Worm (Caenorhabditis elegans): ENCODE results near the gene F35D11.3.
A peak's percentile ranks its signal among the peaks of the same experiment; 100 is the strongest.

The F35D11.3 gene

DNA sequence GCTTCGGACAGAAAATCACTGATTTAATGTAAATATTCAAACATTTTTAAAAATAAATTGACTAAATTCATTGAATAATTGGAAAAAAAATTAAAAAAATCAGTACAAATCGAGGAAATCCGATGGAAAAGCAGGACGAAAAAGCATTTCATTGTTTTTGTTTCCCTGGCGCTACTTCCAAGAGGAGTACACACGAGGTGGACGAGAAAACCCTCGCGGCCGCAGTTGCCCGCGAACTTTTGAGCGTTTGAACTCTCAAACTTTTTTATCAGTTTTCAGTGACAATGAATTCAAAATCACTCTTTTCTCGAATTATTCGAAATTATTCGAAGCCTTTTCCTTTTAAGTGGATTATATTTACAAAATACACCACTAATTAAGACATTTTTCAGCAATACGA, 5.1 kb upstream of the F35D11.3 start, which contains the start of gene F35D11.4 (continued):
- TF ChIP-seq dpl-1 (GFP tag; optimal IDR thresholded peaks at IDR 0.05) = peak; percentile 76
- 0 out of 2 replicates have a peak, but pooled peaks have one; percentile 22 for TF ChIP-seq Y53G8AR.9 (GFP tag; conservative IDR thresholded peaks at IDR 0.05)
- TF ChIP-seq efl-1 (GFP tag; optimal IDR thresholded peaks at IDR 0.05) = peak; percentile 77
- peak; percentile 88 for TF ChIP-seq bed-2 (GFP tag; IDR thresholded peaks at IDR 0.05)
- no peak for TF ChIP-seq lin-26 (GFP tag; IDR thresholded peaks at IDR 0.05)
- TF ChIP-seq cebp-1 (GFP tag; IDR thresholded peaks at IDR 0.05) = no peak
- TF ChIP-seq cebp-1 (tag; optimal IDR thresholded peaks at IDR 0.05) = peak; percentile 50
- TF ChIP-seq attf-3 (GFP tag; conservative IDR thresholded peaks at IDR 0.05) = no peak; the same call in 1 of the 2 replicates
- no peak for TF ChIP-seq attf-6 (GFP tag; IDR thresholded peaks at IDR 0.05)
- TF ChIP-seq rpc-1 (optimal IDR thresholded peaks at IDR 0.05) = no peak
- TF ChIP-seq rpc-1 (tag; optimal IDR thresholded peaks at IDR 0.05) = no peak
- TF ChIP-seq ama-1 (optimal IDR thresholded peaks at IDR 0.05) = no peak
- no peak for TF ChIP-seq ama-1 (GFP tag; optimal IDR thresholded peaks at IDR 0.05)
- no peak for TF ChIP-seq sea-2 (GFP tag; IDR thresholded peaks at IDR 0.05)
- no peak for TF ChIP-seq ztf-25 (GFP tag; IDR thresholded peaks at IDR 0.05)
- no peak for TF ChIP-seq F55B11.4 (tag; optimal IDR thresholded peaks at IDR 0.05; ENCODE audit: borderline replicate concordance, insufficient read depth)
- peak; percentile 31 for TF ChIP-seq F23B12.7 (tag; optimal IDR thresholded peaks at IDR 0.05; ENCODE audit: insufficient read depth)
- TF ChIP-seq sptf-2 (GFP tag; optimal IDR thresholded peaks at IDR 0.05) = no peak
- TF ChIP-seq ztf-28 (GFP tag; IDR thresholded peaks at IDR 0.05) = peak; percentile 26; the same call in 1 of the 2 replicates
- TF ChIP-seq lag-1 (GFP tag; IDR thresholded peaks at IDR 0.05) = no peak
- TF ChIP-seq lin-40 (tag; optimal IDR thresholded peaks at IDR 0.05) = peak; percentile 51
- no peak for TF ChIP-seq zfh-2 (GFP tag; conservative IDR thresholded peaks at IDR 0.05)
- peak in 2 of 3 experiments; percentile 23 to 80 for TF ChIP-seq lin-35 (GFP tag; optimal IDR thresholded peaks at IDR 0.05)
- no peak for TF ChIP-seq nhr-27 (tag; optimal IDR thresholded peaks at IDR 0.05)
- no peak for TF ChIP-seq F49E8.2 (tag; optimal IDR thresholded peaks at IDR 0.05; ENCODE audit: insufficient read depth)
- no peak for TF ChIP-seq mel-28 (tag; optimal IDR thresholded peaks at IDR 0.05; ENCODE audit: borderline replicate concordance)
- peak; percentile 88 for TF ChIP-seq lin-54 (GFP tag; optimal IDR thresholded peaks at IDR 0.05)
- TF ChIP-seq let-526 (GFP tag; IDR thresholded peaks at IDR 0.05) = 0 out of 2 replicates have a peak, but pooled peaks have one; percentile 64
- TF ChIP-seq lsy-27 (tag; optimal IDR thresholded peaks at IDR 0.05; ENCODE audit: borderline replicate concordance, insufficient read depth) = no peak
- no peak for TF ChIP-seq ztf-22 (GFP tag; optimal IDR thresholded peaks at IDR 0.05)
- TF ChIP-seq C17E4.6 (GFP tag; IDR thresholded peaks at IDR 0.05) = no peak
- TF ChIP-seq snpc-3.4 (tag; optimal IDR thresholded peaks at IDR 0.05) = no peak
- peak; percentile 39; the same call in 1 of the 2 replicates for TF ChIP-seq ceh-100 (GFP tag; IDR thresholded peaks at IDR 0.05)
- TF ChIP-seq dpff-1 (tag; optimal IDR thresholded peaks at IDR 0.05) = no peak
- TF ChIP-seq Y53F4B.3 (GFP tag; IDR thresholded peaks at IDR 0.05) = no peak
- TF ChIP-seq ZK185.1 (tag; optimal IDR thresholded peaks at IDR 0.05; ENCODE audit: poor library complexity, severe bottlenecking) = peak; percentile 92
- no peak for TF ChIP-seq Y95B8A.8 (GFP tag; IDR thresholded peaks at IDR 0.05)
- TF ChIP-seq unc-62 (GFP tag; optimal IDR thresholded peaks at IDR 0.05) = no peak
- TF ChIP-seq madf-3 (GFP tag; IDR thresholded peaks at IDR 0.05) = no peak
- no peak for TF ChIP-seq akir-1 (GFP tag; optimal IDR thresholded peaks at IDR 0.05)
- TF ChIP-seq ztf-3 (GFP tag; optimal IDR thresholded peaks at IDR 0.05) = no peak
- TF ChIP-seq lir-1 (GFP tag; conservative IDR thresholded peaks at IDR 0.05) = 0 out of 2 replicates have a peak, but pooled peaks have one; percentile 51
- TF ChIP-seq mes-4 (tag; optimal IDR thresholded peaks at IDR 0.05) = no peak
- peak; percentile 47; the same call in 1 of the 2 replicates for TF ChIP-seq B0336.3 (GFP tag; IDR thresholded peaks at IDR 0.05)
- peak; percentile 93 for TF ChIP-seq madf-6 (GFP tag; IDR thresholded peaks at IDR 0.05)
- no peak for TF ChIP-seq hrde-1 (tag; optimal IDR thresholded peaks at IDR 0.05; ENCODE audit: borderline replicate concordance)
- TF ChIP-seq hlh-12 (tag; optimal IDR thresholded peaks at IDR 0.05) = no peak
- no peak for TF ChIP-seq cebp-2 (GFP tag; IDR thresholded peaks at IDR 0.05)
- no peak for TF ChIP-seq somi-1 (GFP tag; optimal IDR thresholded peaks at IDR 0.05)
